Fruit fly (Drosophila melanogaster) whole organism, wandering third instar larva: ENCODE measurements around the gene CG15480.

Experiments used
- Abd-B ChIP-seq: fragments of >200 bp; optimal IDR thresholded peaks from 2 replicates; lab custom pipeline; 2017; ENCODE audit warnings: missing biosample characterization, missing genetic modification characterization
- CrebA ChIP-seq: fragments of 200-800 bp; sonication (Bioruptor generic); optimal IDR thresholded peaks from 2 replicates; lab custom pipeline; 2016; ENCODE audit warnings: missing biosample characterization, mild to moderate bottlenecking, missing genetic modification characterization, borderline replicate concordance
- Dfd ChIP-seq: fragments of >200 bp; optimal IDR thresholded peaks from 2 replicates; lab custom pipeline; 2017; ENCODE audit warnings: missing biosample characterization, missing genetic modification characterization
- GATAd ChIP-seq: sonication (Bioruptor generic); optimal IDR thresholded peaks from 2 replicates; lab custom pipeline; 2016; ENCODE audit warnings: missing biosample characterization, missing genetic modification characterization
- HLH106 ChIP-seq: fragments of 200-800 bp; optimal IDR thresholded peaks from 3 replicates; lab custom pipeline; 2019; ENCODE audit warnings: missing biosample characterization, mild to moderate bottlenecking, missing genetic modification characterization, moderate library complexity
- Hnf4 ChIP-seq: fragments of 200-800 bp; sonication (Bioruptor generic); optimal IDR thresholded peaks from 2 replicates; lab custom pipeline; 2016; ENCODE audit warnings: missing biosample characterization, mild to moderate bottlenecking, missing genetic modification characterization
- Hr78 ChIP-seq: fragments of >200 bp; optimal IDR thresholded peaks from 2 replicates; lab custom pipeline; 2017; ENCODE audit warnings: missing biosample characterization, missing genetic modification characterization
- Hr83 ChIP-seq: fragments of 200-300 bp; sonication (Bioruptor generic); optimal IDR thresholded peaks from 2 replicates; lab custom pipeline; 2016; ENCODE audit warnings: missing biosample characterization, mild to moderate bottlenecking, missing genetic modification characterization, moderate library complexity; ENCODE audit not compliant: poor library complexity, severe bottlenecking
- Mio ChIP-seq: sonication (Bioruptor generic); optimal IDR thresholded peaks from 2 replicates; lab custom pipeline; 2016; ENCODE audit warnings: missing biosample characterization, missing genetic modification characterization
- N ChIP-seq: fragments of >200 bp; optimal IDR thresholded peaks from 2 replicates; lab custom pipeline; 2018; ENCODE audit warnings: missing biosample characterization, missing external identifiers, missing genetic modification characterization
- Rel ChIP-seq, 2 experiments: fragments of 200-800 bp; sonication (Bioruptor generic) in 1 of 2; optimal IDR thresholded peaks; 2 replicates in 1 of 2; 3 replicates in 1 of 2; lab custom pipeline; 2016 to 2019; ENCODE audit warnings: mild to moderate bottlenecking in 2 of 2, missing biosample characterization in 2 of 2, missing genetic modification characterization in 2 of 2, moderate library complexity in 1 of 2
- Sp1 ChIP-seq: fragments of 200-800 bp; sonication (Bioruptor generic); optimal IDR thresholded peaks from 3 replicates; lab custom pipeline; 2019; ENCODE audit warnings: missing biosample characterization, mild to moderate bottlenecking, missing genetic modification characterization, moderate library complexity
- br ChIP-seq: fragments of 200-800 bp; sonication (Bioruptor generic); optimal IDR thresholded peaks from 2 replicates; lab custom pipeline; 2016; ENCODE audit warnings: missing biosample characterization, missing genetic modification characterization
- brk ChIP-seq: fragments of 200-800 bp; sonication (Bioruptor generic); optimal IDR thresholded peaks from 2 replicates; lab custom pipeline; 2016; ENCODE audit warnings: missing biosample characterization, mild to moderate bottlenecking, missing genetic modification characterization
- dl ChIP-seq, 2 experiments: fragments of 175-275, 200-275 bp in 1 of 2; fragments of 200-275 bp in 1 of 2; sonication (Bioruptor generic); optimal IDR thresholded peaks; lab custom pipeline; 2018; ENCODE audit warnings: mild to moderate bottlenecking in 2 of 2, missing biosample characterization in 2 of 2, missing genetic modification characterization in 2 of 2, moderate library complexity in 2 of 2; ENCODE audit not compliant: partially characterized antibody in 2 of 2, insufficient read depth in 1 of 2
- dmrt93B ChIP-seq: fragments of 200-800 bp; sonication (Bioruptor generic); optimal IDR thresholded peaks from 2 replicates; lab custom pipeline; 2018; ENCODE audit warnings: missing biosample characterization, mild to moderate bottlenecking, missing genetic modification characterization
- dsf ChIP-seq: sonication (Bioruptor generic); optimal IDR thresholded peaks from 2 replicates; lab custom pipeline; 2016; ENCODE audit warnings: missing biosample characterization, missing genetic modification characterization, borderline replicate concordance
- ey ChIP-seq: fragments of 200-800 bp; sonication (Bioruptor generic); optimal IDR thresholded peaks from 2 replicates; lab custom pipeline; 2016; ENCODE audit warnings: missing biosample characterization, missing genetic modification characterization
- foxo ChIP-seq, 2 experiments: fragments of 200-800 bp; sonication (Bioruptor generic); optimal IDR thresholded peaks; 2 replicates in 1 of 2; 3 replicates in 1 of 2; lab custom pipeline; 2016 to 2017; ENCODE audit warnings: missing biosample characterization in 2 of 2, missing genetic modification characterization in 2 of 2
- fru ChIP-seq: fragments of 200-800 bp; sonication (Bioruptor generic); optimal IDR thresholded peaks from 3 replicates; lab custom pipeline; 2016; ENCODE audit warnings: missing biosample characterization, mild to moderate bottlenecking, missing genetic modification characterization
- h ChIP-seq: fragments of 200-800 bp; sonication (Bioruptor generic); optimal IDR thresholded peaks from 3 replicates; lab custom pipeline; 2016; ENCODE audit warnings: missing biosample characterization, mild to moderate bottlenecking, missing genetic modification characterization
- jim ChIP-seq: fragments of 175-275, 200-325 bp; sonication (Bioruptor generic); optimal IDR thresholded peaks from 2 replicates; lab custom pipeline; 2016; ENCODE audit warnings: missing biosample characterization, mild to moderate bottlenecking, missing genetic modification characterization
- psq ChIP-seq: fragments of 200-800 bp; sonication (Bioruptor generic); optimal IDR thresholded peaks from 3 replicates; lab custom pipeline; 2017; ENCODE audit warnings: missing biosample characterization, mild to moderate bottlenecking, missing genetic modification characterization, moderate library complexity
- rgr ChIP-seq: fragments of 200-800 bp; sonication (Bioruptor generic); optimal IDR thresholded peaks from 3 replicates; lab custom pipeline; 2016; ENCODE audit warnings: missing biosample characterization, mild to moderate bottlenecking, missing genetic modification characterization
- sage ChIP-seq: fragments of 200-800 bp; sonication (Bioruptor generic); optimal IDR thresholded peaks from 2 replicates; lab custom pipeline; 2016; ENCODE audit warnings: missing biosample characterization, mild to moderate bottlenecking, missing genetic modification characterization
- tai ChIP-seq: sonication (Bioruptor generic); optimal IDR thresholded peaks from 2 replicates; lab custom pipeline; 2016; ENCODE audit warnings: missing biosample characterization, missing genetic modification characterization
- woc ChIP-seq: sonication (Bioruptor generic); optimal IDR thresholded peaks from 2 replicates; lab custom pipeline; 2016; ENCODE audit warnings: missing biosample characterization, mild to moderate bottlenecking, missing genetic modification characterization

Gene CG15480

dm6 chr2L:13234610-13235489, 9.8 kb upstream of the CG15480 start, which contains the start of gene Mabi:
Mabi (minus strand) TSS chr2L:13234660.
- TF ChIP-seq br (GFP tag; lab: Kevin White, UChicago) = no peak
- TF ChIP-seq Hr78 (GFP tag; lab: Kevin White, UChicago) = no peak
- TF ChIP-seq ey (GFP tag; lab: Kevin White, UChicago) = no peak
- TF ChIP-seq Sp1 (GFP tag; lab: Kevin White, UChicago) = no peak
- no peak for TF ChIP-seq Abd-B (GFP tag; lab: Kevin White, UChicago)
- no peak for TF ChIP-seq woc (GFP tag; lab: Kevin White, UChicago)
- TF ChIP-seq Hnf4 (GFP tag; lab: Kevin White, UChicago) = no peak
- TF ChIP-seq Dfd (GFP tag; lab: Kevin White, UChicago) = no peak
- TF ChIP-seq tai = no peak
- no peak for TF ChIP-seq dmrt93B (GFP tag; lab: Kevin White, UChicago)
- no peak for TF ChIP-seq CrebA (GFP tag; lab: Kevin White, UChicago)
- no peak for TF ChIP-seq N
- no peak for TF ChIP-seq brk (GFP tag; lab: Kevin White, UChicago)
- no peak for TF ChIP-seq dl (GFP tag; optimal IDR thresholded peaks at IDR 0.05; lab: Kevin White, UChicago; ENCODE audit: insufficient read depth in 1 of 2, partially characterized antibody in 2 of 2)
- TF ChIP-seq Mio (GFP tag; lab: Kevin White, UChicago) = no peak

- TF ChIP-seq HLH106 (tag; lab: Kevin White, UChicago) = no peak
- TF ChIP-seq sage (GFP tag; lab: Kevin White, UChicago) = no peak
- TF ChIP-seq dsf = no peak
- TF ChIP-seq dl (GFP tag; optimal IDR thresholded peaks at IDR 0.05; lab: Kevin White, UChicago; ENCODE audit: insufficient read depth in 1 of 2, partially characterized antibody in 2 of 2) = no peak
- TF ChIP-seq N = no peak
- TF ChIP-seq foxo (GFP tag; optimal IDR thresholded peaks at IDR 0.05; lab: Kevin White, UChicago) = no peak
- TF ChIP-seq ey (GFP tag; lab: Kevin White, UChicago) = no peak
These were observed 6.7 kb upstream of the CG15480 start, which contains the start of gene Prosalpha6T for dm6 chr2L:13231739-13232138. Prosalpha6T (plus strand) TSS chr2L:13232039.

dm6 chr2L:13229388-13229882, 4.4 kb upstream of the CG15480 start, which contains the start of gene CG16815:
CG16815 (plus strand) TSS chr2L:13229832.
- TF ChIP-seq fru (GFP tag; lab: Kevin White, UChicago) (no peak), dl (GFP tag; optimal IDR thresholded peaks at IDR 0.05; lab: Kevin White, UChicago; ENCODE audit: insufficient read depth in 1 of 2, partially characterized antibody in 2 of 2) (no peak)

- no peak for TF ChIP-seq dl (GFP tag; optimal IDR thresholded peaks at IDR 0.05; lab: Kevin White, UChicago; ENCODE audit: insufficient read depth in 1 of 2, partially characterized antibody in 2 of 2)
- TF ChIP-seq Mio (GFP tag; lab: Kevin White, UChicago) = no peak
- no peak for TF ChIP-seq br (GFP tag; lab: Kevin White, UChicago)
- no peak for TF ChIP-seq Sp1 (GFP tag; lab: Kevin White, UChicago)
- no peak for TF ChIP-seq GATAd (GFP tag; lab: Kevin White, UChicago)
- TF ChIP-seq Hr83 (GFP tag; lab: Kevin White, UChicago) = no peak
- TF ChIP-seq fru (GFP tag; lab: Kevin White, UChicago) = no peak
- TF ChIP-seq Rel (GFP tag; optimal IDR thresholded peaks at IDR 0.05; lab: Kevin White, UChicago) = no peak
- TF ChIP-seq Rel (tag; optimal IDR thresholded peaks at IDR 0.05; lab: Kevin White, UChicago) = no peak
- no peak for TF ChIP-seq sage (GFP tag; lab: Kevin White, UChicago)
- TF ChIP-seq jim = no peak
- no peak for TF ChIP-seq foxo (GFP tag; optimal IDR thresholded peaks at IDR 0.05; lab: Kevin White, UChicago)
- no peak for TF ChIP-seq Dfd (GFP tag; lab: Kevin White, UChicago)
- TF ChIP-seq rgr (GFP tag; lab: Kevin White, UChicago) = no peak
- TF ChIP-seq h = no peak
- no peak for TF ChIP-seq dsf
- TF ChIP-seq N = no peak
- no peak for TF ChIP-seq HLH106 (tag; lab: Kevin White, UChicago)
- TF ChIP-seq brk (GFP tag; lab: Kevin White, UChicago) = no peak
- no peak for TF ChIP-seq psq (GFP tag; lab: Kevin White, UChicago)
- TF ChIP-seq tai = no peak
These were observed 2.2 kb upstream of the CG15480 start, which contains the start of gene CG16813 for dm6 chr2L:13227242-13227641. CG16813 (plus strand) TSS chr2L:13227529.
